Fruit fly (Drosophila melanogaster) S2 (cell line): ENCODE data around the gene CG15577.

ENCODE experiments used
- CG8478 ChIP-seq: fragments of >200 bp; optimal IDR thresholded peaks from 2 replicates; lab custom pipeline; 2018
- CTCF ChIP-seq, 2 experiments: fragments of >200 bp; optimal IDR thresholded peaks; 2 replicates each; lab custom pipeline; 2018

DNA sequence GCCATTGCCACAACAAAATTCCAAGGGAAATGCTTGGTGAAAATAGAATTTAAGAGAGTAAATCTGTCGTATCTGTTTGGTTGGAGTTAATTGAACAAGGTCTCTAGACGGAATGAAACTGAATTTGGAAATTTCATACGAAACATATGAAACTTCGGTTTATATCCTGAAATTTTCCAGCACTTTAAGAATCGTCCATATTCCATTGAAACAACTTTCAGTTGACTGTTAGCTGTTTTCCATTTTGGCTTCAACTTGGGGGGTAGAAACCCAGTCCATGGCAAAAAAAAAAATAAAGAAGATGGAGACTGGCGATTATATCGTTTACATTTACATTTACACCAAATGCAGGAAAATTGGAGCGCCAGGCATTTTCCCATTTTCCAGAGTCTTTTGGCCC lies 34.9 kb upstream of the CG15577 start, which contains the start of gene CG15579:
- TF ChIP-seq CG8478 (lab: Kevin White, UChicago) (no peak), CTCF (optimal IDR thresholded peaks at IDR 0.05; lab: Kevin White, UChicago) (no peak)
